Fruit fly (Drosophila melanogaster): ENCODE results near the gene ranshi.

Gene ranshi

DNA sequence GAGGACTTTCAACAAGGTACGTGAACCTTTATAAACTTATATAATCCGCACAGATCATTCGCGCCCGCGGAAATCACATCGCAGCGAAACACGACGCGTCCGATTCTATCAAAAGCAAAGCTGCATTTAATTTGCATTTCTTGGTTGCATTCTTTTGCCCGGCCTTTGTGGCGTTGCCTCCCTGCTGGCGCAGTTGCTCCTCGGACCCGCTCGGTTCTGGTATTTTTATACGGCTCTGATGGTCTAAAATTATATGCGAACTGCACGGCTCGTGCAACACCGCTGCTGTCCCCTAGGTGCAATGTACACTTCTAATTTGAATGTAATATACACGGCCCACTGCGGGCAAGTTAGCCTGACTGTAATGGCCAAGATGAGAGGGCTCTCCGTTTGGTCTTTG, 11.1 kb downstream of the ranshi start, which contains the start of gene Cks85A:
TSS of gene Cks85A (minus strand) at position 101 of the 400 bp plus-strand sequence.
- TF ChIP-seq pad (GFP tag; optimal IDR thresholded peaks at IDR 0.05) (no peak), bab1 (GFP tag; optimal IDR thresholded peaks at IDR 0.05) (no peak), CG14711 (tag; optimal IDR thresholded peaks at IDR 0.05) (no peak), CG1620 (GFP tag; optimal IDR thresholded peaks at IDR 0.05) (no peak), ovo (GFP tag; optimal IDR thresholded peaks at IDR 0.05) (no peak), toe (GFP tag; optimal IDR thresholded peaks at IDR 0.05) (peak; percentile 46), kay (GFP tag; ENCODE audit: borderline replicate concordance) (peak; percentile 4), Hr96 (GFP tag; optimal IDR thresholded peaks at IDR 0.05) (peak; percentile 25), CG11617 (GFP tag; optimal IDR thresholded peaks at IDR 0.05) (no peak), Crg-1 (GFP tag; optimal IDR thresholded peaks at IDR 0.05) (no peak), tj (GFP tag; optimal IDR thresholded peaks at IDR 0.05) (no peak), CG12768 (GFP tag; optimal IDR thresholded peaks at IDR 0.05) (no peak), CG5204 (GFP tag; optimal IDR thresholded peaks at IDR 0.05) (no peak)

DNA sequence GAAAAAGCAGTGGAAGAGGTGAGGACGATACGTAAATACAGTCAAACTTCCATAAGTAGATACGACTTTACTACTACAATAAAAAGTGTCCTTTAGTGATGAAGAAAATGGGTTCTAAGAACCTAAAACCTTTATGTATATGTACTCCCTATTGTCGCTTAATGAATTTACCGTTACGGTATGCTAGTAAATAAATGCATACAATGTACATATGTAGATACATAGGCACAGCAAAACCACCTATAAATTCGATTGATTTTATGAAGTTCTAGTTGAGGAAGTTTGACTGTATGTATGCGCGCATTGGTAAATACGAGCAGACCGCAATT, 13.0 kb downstream of the ranshi start:
- peak; percentile 12 for TF ChIP-seq bab1 (GFP tag; optimal IDR thresholded peaks at IDR 0.05)
- TF ChIP-seq Clk (GFP tag; optimal IDR thresholded peaks at IDR 0.05) = no peak

DNA sequence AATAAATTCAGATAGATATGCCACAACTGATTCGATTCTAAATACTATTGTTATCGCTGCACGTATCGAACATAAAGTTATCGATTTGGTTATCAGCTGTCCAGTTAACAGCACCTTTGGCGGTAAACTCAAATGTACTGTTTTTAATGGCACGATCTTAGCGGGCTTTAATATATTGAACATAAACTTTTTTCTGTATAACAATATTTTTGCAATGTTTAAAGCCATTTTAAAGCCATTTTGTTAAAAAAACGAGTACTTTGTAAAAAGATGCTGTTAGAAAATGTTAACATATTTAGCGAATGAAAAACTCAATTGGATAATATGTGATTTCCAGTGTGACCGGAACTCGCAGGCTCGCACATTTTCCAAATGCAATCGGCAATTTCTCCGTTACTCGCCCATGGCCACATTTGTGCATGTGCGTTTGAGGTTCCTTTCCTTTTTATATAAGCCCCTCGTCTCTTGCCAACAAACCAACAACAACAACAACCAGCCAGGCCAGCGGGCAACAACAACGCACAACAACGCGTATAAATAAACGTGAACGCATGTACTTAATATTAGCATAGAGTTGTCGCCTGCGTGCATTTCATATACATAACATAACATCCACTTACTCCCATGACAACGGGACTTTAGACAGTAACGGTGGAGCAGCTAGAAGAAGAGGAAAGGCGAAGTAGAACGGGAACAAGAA, 13.5 kb downstream of the ranshi start, which contains the start of gene TMEM216:
TSS of gene TMEM216 (plus strand) at position 393 of the 700 bp plus-strand sequence.
- TF ChIP-seq ovo (GFP tag; optimal IDR thresholded peaks at IDR 0.05) = peak; percentile 97
- peak; percentile 34 for TF ChIP-seq CG33017 (tag; optimal IDR thresholded peaks at IDR 0.05)
- peak; percentile 63 for TF ChIP-seq pad (GFP tag; optimal IDR thresholded peaks at IDR 0.05)
- peak; percentile 85 for TF ChIP-seq CG14711 (tag; optimal IDR thresholded peaks at IDR 0.05)
- TF ChIP-seq Mnt (GFP tag; optimal IDR thresholded peaks at IDR 0.05) = peak; percentile 95
- no peak for TF ChIP-seq CG7045 (GFP tag; optimal IDR thresholded peaks at IDR 0.05)

DNA sequence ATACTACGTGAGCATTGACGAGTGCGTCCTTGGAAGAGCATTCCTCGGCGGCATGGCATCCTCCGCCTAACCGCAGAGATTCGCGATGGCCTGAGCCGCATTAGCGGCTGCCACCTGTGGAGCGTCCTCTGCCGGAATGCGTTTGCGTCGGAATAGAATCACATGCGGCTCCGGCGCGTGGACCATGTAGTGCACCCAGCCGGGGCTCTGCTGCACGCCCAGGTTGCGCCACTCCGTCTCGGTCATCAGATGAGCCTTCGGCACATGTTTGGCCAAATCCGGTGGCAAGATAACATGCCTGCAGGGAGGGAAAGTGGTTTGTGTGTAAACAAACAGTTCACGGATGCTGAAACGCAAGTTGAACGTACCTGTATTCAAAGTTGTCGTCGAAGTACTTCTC, 14.1 kb downstream of the ranshi start:
- no peak for TF ChIP-seq CG7045 (GFP tag; optimal IDR thresholded peaks at IDR 0.05)
- TF ChIP-seq bab1 (GFP tag; optimal IDR thresholded peaks at IDR 0.05) = no peak
- no peak for TF ChIP-seq cic (GFP tag; optimal IDR thresholded peaks at IDR 0.05)
- TF ChIP-seq CG12768 (GFP tag; optimal IDR thresholded peaks at IDR 0.05) = no peak
- no peak for TF ChIP-seq cnc (optimal IDR thresholded peaks at IDR 0.05)
- no peak for TF ChIP-seq Mnt (GFP tag; optimal IDR thresholded peaks at IDR 0.05)
- TF ChIP-seq toe (GFP tag; optimal IDR thresholded peaks at IDR 0.05) = no peak
- TF ChIP-seq CG7101 (tag; optimal IDR thresholded peaks at IDR 0.05) = no peak
- no peak for TF ChIP-seq Crg-1 (GFP tag; optimal IDR thresholded peaks at IDR 0.05)
- no peak for TF ChIP-seq CG1620 (GFP tag; optimal IDR thresholded peaks at IDR 0.05)
- TF ChIP-seq tj (GFP tag; optimal IDR thresholded peaks at IDR 0.05) = no peak
- no peak for TF ChIP-seq Hr96 (GFP tag; optimal IDR thresholded peaks at IDR 0.05)
- no peak for TF ChIP-seq pad (GFP tag; optimal IDR thresholded peaks at IDR 0.05)
- no peak for TF ChIP-seq kay (GFP tag; ENCODE audit: borderline replicate concordance)
- no peak for TF ChIP-seq CG14711 (tag; optimal IDR thresholded peaks at IDR 0.05)
- TF ChIP-seq CG5204 (GFP tag; optimal IDR thresholded peaks at IDR 0.05) = no peak
- no peak for TF ChIP-seq CG33017 (tag; optimal IDR thresholded peaks at IDR 0.05)
- no peak for TF ChIP-seq Clk (GFP tag; optimal IDR thresholded peaks at IDR 0.05)
- TF ChIP-seq CG11617 (GFP tag; optimal IDR thresholded peaks at IDR 0.05) = no peak
- no peak for TF ChIP-seq ovo (GFP tag; optimal IDR thresholded peaks at IDR 0.05)

DNA sequence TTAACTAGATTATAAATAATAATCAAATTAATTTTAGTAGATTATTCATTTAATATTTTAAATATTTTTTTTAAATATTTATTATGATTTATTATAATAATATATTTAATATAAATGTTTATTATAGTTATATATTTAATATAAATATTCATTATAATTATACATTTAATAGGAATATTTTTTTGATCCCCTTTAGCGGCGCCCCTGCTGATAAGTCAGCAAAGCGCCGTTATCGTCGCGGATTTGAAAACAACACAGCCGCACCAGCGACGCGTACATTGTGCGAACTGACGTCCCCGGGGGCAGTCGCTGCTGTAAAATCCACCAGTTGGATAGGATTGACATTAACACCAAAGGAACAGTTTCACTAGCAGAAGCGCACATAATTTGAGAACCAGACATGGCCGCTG, 16.8 kb downstream of the ranshi start, which contains the start of gene CG8112:
TSS of gene CG8112 (plus strand) at position 212 of the 410 bp plus-strand sequence.
- peak; percentile 76 for TF ChIP-seq kay (GFP tag; ENCODE audit: borderline replicate concordance)
- TF ChIP-seq CG14711 (tag; optimal IDR thresholded peaks at IDR 0.05) = peak; percentile 73
- TF ChIP-seq CG7101 (tag; optimal IDR thresholded peaks at IDR 0.05) = peak; percentile 78
- TF ChIP-seq tj (GFP tag; optimal IDR thresholded peaks at IDR 0.05) = peak; percentile 83
- TF ChIP-seq pad (GFP tag; optimal IDR thresholded peaks at IDR 0.05) = peak; percentile 56
- TF ChIP-seq Hr96 (GFP tag; optimal IDR thresholded peaks at IDR 0.05) = no peak
- TF ChIP-seq CG7045 (GFP tag; optimal IDR thresholded peaks at IDR 0.05) = peak; percentile 58
- TF ChIP-seq CG11617 (GFP tag; optimal IDR thresholded peaks at IDR 0.05) = peak; percentile 87
- no peak for TF ChIP-seq CG1620 (GFP tag; optimal IDR thresholded peaks at IDR 0.05)
- TF ChIP-seq cnc (optimal IDR thresholded peaks at IDR 0.05) = no peak
- peak; percentile 45 for TF ChIP-seq CG12768 (GFP tag; optimal IDR thresholded peaks at IDR 0.05)
- peak; percentile 73 for TF ChIP-seq ovo (GFP tag; optimal IDR thresholded peaks at IDR 0.05)
- no peak for TF ChIP-seq Clk (GFP tag; optimal IDR thresholded peaks at IDR 0.05)
- TF ChIP-seq Mnt (GFP tag; optimal IDR thresholded peaks at IDR 0.05) = no peak
- no peak for TF ChIP-seq toe (GFP tag; optimal IDR thresholded peaks at IDR 0.05)
- TF ChIP-seq CG5204 (GFP tag; optimal IDR thresholded peaks at IDR 0.05) = no peak
- TF ChIP-seq Crg-1 (GFP tag; optimal IDR thresholded peaks at IDR 0.05) = no peak
- no peak for TF ChIP-seq cic (GFP tag; optimal IDR thresholded peaks at IDR 0.05)
- peak; percentile 16 for TF ChIP-seq bab1 (GFP tag; optimal IDR thresholded peaks at IDR 0.05)
- TF ChIP-seq CG33017 (tag; optimal IDR thresholded peaks at IDR 0.05) = peak; percentile 69

DNA sequence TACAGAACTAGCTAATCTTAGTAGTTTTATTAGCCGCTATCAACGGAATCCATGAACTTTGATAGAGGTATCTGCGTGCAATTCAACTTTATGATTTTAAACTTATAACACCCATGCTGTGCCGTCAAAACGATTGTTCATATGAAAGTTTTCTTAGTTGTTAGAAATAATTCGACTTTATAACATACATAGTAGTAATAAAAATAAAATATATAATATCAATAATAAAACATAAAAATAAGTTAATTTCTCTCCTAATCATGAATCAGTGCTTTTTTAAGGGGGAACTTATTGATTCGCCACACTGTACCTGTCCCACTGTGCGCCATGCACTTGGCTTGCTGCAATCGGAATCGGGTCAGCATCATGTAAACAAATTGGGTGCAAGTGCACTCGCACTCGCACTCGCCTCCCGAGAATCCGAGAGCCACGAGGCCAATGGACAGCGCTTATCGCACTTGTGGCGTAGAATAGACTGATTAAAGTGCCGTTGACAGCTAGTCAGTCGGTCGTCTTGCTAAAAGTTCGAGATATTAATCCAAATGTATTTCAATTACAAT, 17.5 kb downstream of the ranshi start:
- TF ChIP-seq toe (GFP tag; optimal IDR thresholded peaks at IDR 0.05) (no peak), Mnt (GFP tag; optimal IDR thresholded peaks at IDR 0.05) (peak; percentile 87), bab1 (GFP tag; optimal IDR thresholded peaks at IDR 0.05) (peak; percentile 25), CG1620 (GFP tag; optimal IDR thresholded peaks at IDR 0.05) (no peak), Clk (GFP tag; optimal IDR thresholded peaks at IDR 0.05) (peak; percentile 30), kay (GFP tag; ENCODE audit: borderline replicate concordance) (no peak), Hr96 (GFP tag; optimal IDR thresholded peaks at IDR 0.05) (peak; percentile 83), CG5204 (GFP tag; optimal IDR thresholded peaks at IDR 0.05) (peak; percentile 1), CG12768 (GFP tag; optimal IDR thresholded peaks at IDR 0.05) (peak; percentile 21), CG7045 (GFP tag; optimal IDR thresholded peaks at IDR 0.05) (no peak), CG14711 (tag; optimal IDR thresholded peaks at IDR 0.05) (no peak), ovo (GFP tag; optimal IDR thresholded peaks at IDR 0.05) (peak; percentile 11), cic (GFP tag; optimal IDR thresholded peaks at IDR 0.05) (peak; percentile 76), pad (GFP tag; optimal IDR thresholded peaks at IDR 0.05) (no peak), CG7101 (tag; optimal IDR thresholded peaks at IDR 0.05) (peak; percentile 60)

All from whole organism, adult.